Worm (Caenorhabditis elegans): ENCODE results near the gene dsb-1.

ce11 chrIV:12456613-12457012, 47.9 kb downstream of the dsb-1 start, which contains the start of gene C25G4.7:
- no peak for TF ChIP-seq ceh-62 (tag; optimal IDR thresholded peaks at IDR 0.05)
- no peak for TF ChIP-seq snpc-4 (tag; optimal IDR thresholded peaks at IDR 0.05)
- TF ChIP-seq F49E8.2 (tag; optimal IDR thresholded peaks at IDR 0.05; ENCODE audit: borderline replicate concordance) = no peak
- TF ChIP-seq tag-97 (GFP tag; IDR thresholded peaks at IDR 0.05) = no peak
- TF ChIP-seq ztf-11 (tag; optimal IDR thresholded peaks at IDR 0.05) = no peak
- TF ChIP-seq madf-9 (GFP tag; conservative IDR thresholded peaks at IDR 0.05) = no peak
- no peak for TF ChIP-seq unc-62 (GFP tag; optimal IDR thresholded peaks at IDR 0.05 in 1 of 2)
- no peak for TF ChIP-seq unc-62 (tag; optimal IDR thresholded peaks at IDR 0.05)
- TF ChIP-seq F37D6.2 (tag; optimal IDR thresholded peaks at IDR 0.05) = no peak
- TF ChIP-seq mdl-1 (tag; optimal IDR thresholded peaks at IDR 0.05) = no peak
